Worm (Caenorhabditis elegans): Measurements from ENCODE around the gene C13G3.1.

- TF ChIP-seq unc-39 (tag; optimal IDR thresholded peaks at IDR 0.05) (no peak), ztf-11 (tag; optimal IDR thresholded peaks at IDR 0.05) (no peak), nhr-11 (tag; optimal IDR thresholded peaks at IDR 0.05) (no peak), aly-2 (tag; optimal IDR thresholded peaks at IDR 0.05) (no peak), pha-4 (tag; optimal IDR thresholded peaks at IDR 0.05) (no peak), nhr-77 (tag; optimal IDR thresholded peaks at IDR 0.05) (no peak), lsy-12 (tag; optimal IDR thresholded peaks at IDR 0.05) (no peak), R02D3.7 (tag; optimal IDR thresholded peaks at IDR 0.05) (no peak), nhr-237 (tag; optimal IDR thresholded peaks at IDR 0.05) (no peak), unc-62 (GFP tag; optimal IDR thresholded peaks at IDR 0.05) (no peak), zag-1 (tag; optimal IDR thresholded peaks at IDR 0.05) (no peak), lin-15B (tag; optimal IDR thresholded peaks at IDR 0.05) (no peak), pqm-1 (tag; optimal IDR thresholded peaks at IDR 0.05) (no peak)
These were observed 45.4 kb downstream of the C13G3.1 start for ce11 chrV:10966874-10967273.
